Fruit fly (Drosophila melanogaster) whole organism, prepupa: ENCODE measurements around the gene CG42716.

Source experiments
- Blimp-1 ChIP-seq: fragments of 200-800 bp; sonication (Bioruptor generic); optimal IDR thresholded peaks from 3 replicates; lab custom pipeline; 2017; ENCODE audit warnings: missing biosample characterization, missing genetic modification characterization, mild to moderate bottlenecking, moderate library complexity, missing genetic modification reagents
- CG10631 ChIP-seq: fragments of 200-800 bp; sonication (Bioruptor generic); optimal IDR thresholded peaks from 2 replicates; lab custom pipeline; 2016; ENCODE audit warnings: missing biosample characterization, missing genetic modification characterization
- CG10669 ChIP-seq: fragments of 200-800 bp; sonication (Bioruptor generic); optimal IDR thresholded peaks from 3 replicates; lab custom pipeline; 2018; ENCODE audit warnings: missing biosample characterization, mild to moderate bottlenecking, missing genetic modification characterization, moderate library complexity
- CG11294 ChIP-seq: fragments of 200-800 bp; sonication (Bioruptor generic); IDR thresholded peaks from 2 replicates; pipeline ENCODE4 v1.3.6; 2022; ENCODE audit warnings: missing biosample characterization, missing genetic modification characterization
- CG11762 ChIP-seq: fragments of 200-800 bp; sonication (Bioruptor generic); optimal IDR thresholded peaks from 3 replicates; lab custom pipeline; 2016; ENCODE audit warnings: missing biosample characterization, missing genetic modification characterization; ENCODE audit not compliant: insufficient read depth
- CG11902 ChIP-seq: fragments of 200-800 bp; sonication (Bioruptor generic); optimal IDR thresholded peaks from 3 replicates; lab custom pipeline; 2016; ENCODE audit warnings: missing biosample characterization, missing genetic modification characterization
- CG15336 ChIP-seq: fragments of 200-800 bp; sonication (Bioruptor generic); IDR thresholded peaks from 2 replicates; pipeline ENCODE4 v1.3.6; 2022; ENCODE audit warnings: missing biosample characterization, missing genetic modification characterization
- CG16779 ChIP-seq: fragments of 200-800 bp; sonication (Bioruptor generic); optimal IDR thresholded peaks from 3 replicates; lab custom pipeline; 2017; ENCODE audit warnings: missing biosample characterization, mild to moderate bottlenecking, missing genetic modification characterization
- CG3032 ChIP-seq: fragments of 200-800 bp; optimal IDR thresholded peaks from 2 replicates; lab custom pipeline; 2019; ENCODE audit warnings: missing biosample characterization, mild to moderate bottlenecking, missing genetic modification characterization, moderate library complexity
- CG31627 ChIP-seq: fragments of 200-800 bp; sonication (Bioruptor generic); optimal IDR thresholded peaks from 3 replicates; lab custom pipeline; 2016; ENCODE audit warnings: missing biosample characterization, missing genetic modification characterization
- CG32006 ChIP-seq: fragments of 200-800 bp; sonication (Bioruptor generic); optimal IDR thresholded peaks from 3 replicates; lab custom pipeline; 2017; ENCODE audit warnings: missing biosample characterization, mild to moderate bottlenecking, missing genetic modification characterization
- CG34406 ChIP-seq: fragments of 200-800 bp; sonication (Bioruptor generic); optimal IDR thresholded peaks from 3 replicates; lab custom pipeline; 2016; ENCODE audit warnings: missing biosample characterization, missing genetic modification characterization
- CG4318 ChIP-seq: fragments of 200-800 bp; sonication (Bioruptor generic); optimal IDR thresholded peaks from 3 replicates; lab custom pipeline; 2017; ENCODE audit warnings: missing biosample characterization, mild to moderate bottlenecking, missing genetic modification characterization
- CG6276 ChIP-seq: fragments of 200-800 bp; sonication (Bioruptor generic); optimal IDR thresholded peaks from 2 replicates; lab custom pipeline; 2017; ENCODE audit warnings: missing biosample characterization, mild to moderate bottlenecking, missing genetic modification characterization
- CG6792 ChIP-seq: fragments of 200-800 bp; sonication (Bioruptor generic); optimal IDR thresholded peaks from 3 replicates; lab custom pipeline; 2016; ENCODE audit warnings: missing biosample characterization, missing genetic modification characterization
- CG6808 ChIP-seq: fragments of 200-800 bp; sonication (Bioruptor generic); optimal IDR thresholded peaks from 3 replicates; lab custom pipeline; 2017; ENCODE audit warnings: missing biosample characterization, missing genetic modification characterization, mild to moderate bottlenecking, moderate library complexity, missing genetic modification reagents
- CG6854 ChIP-seq: fragments of 200-800 bp; sonication (Bioruptor generic); optimal IDR thresholded peaks from 2 replicates; lab custom pipeline; 2017; ENCODE audit warnings: missing biosample characterization, mild to moderate bottlenecking, missing genetic modification characterization
- CG7368 ChIP-seq: fragments of 200-800 bp; sonication (Bioruptor generic); optimal IDR thresholded peaks from 3 replicates; lab custom pipeline; 2016; ENCODE audit warnings: missing biosample characterization, missing genetic modification characterization
- CG8632 ChIP-seq: fragments of 200-800 bp; sonication (Bioruptor generic); optimal IDR thresholded peaks from 3 replicates; lab custom pipeline; 2016; ENCODE audit warnings: missing biosample characterization, missing genetic modification characterization
- CG9139 ChIP-seq: fragments of 200-800 bp; sonication (Bioruptor generic); optimal IDR thresholded peaks from 3 replicates; lab custom pipeline; 2017; ENCODE audit warnings: missing biosample characterization, mild to moderate bottlenecking, missing genetic modification characterization
- Eip75B ChIP-seq: fragments of 200-800 bp; sonication (Bioruptor generic); optimal IDR thresholded peaks from 3 replicates; lab custom pipeline; 2016; ENCODE audit warnings: missing biosample characterization, missing genetic modification characterization
- Ets21C ChIP-seq: fragments of 200-800 bp; sonication (Bioruptor generic); optimal IDR thresholded peaks from 3 replicates; lab custom pipeline; 2016; ENCODE audit warnings: missing biosample characterization, missing genetic modification characterization
- Ets96B ChIP-seq: fragments of 200-800 bp; optimal IDR thresholded peaks from 2 replicates; lab custom pipeline; 2019; ENCODE audit warnings: missing biosample characterization, mild to moderate bottlenecking, missing genetic modification characterization, moderate library complexity
- Gug ChIP-seq: fragments of 200-800 bp; sonication (Bioruptor generic); IDR thresholded peaks from 2 replicates; pipeline ENCODE4 v1.3.6; 2022; ENCODE audit warnings: missing biosample characterization, missing genetic modification characterization
- Hr38 ChIP-seq: sonication (Bioruptor generic); optimal IDR thresholded peaks from 2 replicates; lab custom pipeline; 2016; ENCODE audit warnings: missing biosample characterization, missing genetic modification characterization
- Hr4 ChIP-seq: fragments of 200-800 bp; sonication (Bioruptor generic); optimal IDR thresholded peaks from 3 replicates; lab custom pipeline; 2016; ENCODE audit warnings: missing biosample characterization, missing genetic modification characterization
- Lpt ChIP-seq: fragments of 200-800 bp; sonication (Bioruptor generic); optimal IDR thresholded peaks from 3 replicates; lab custom pipeline; 2016; ENCODE audit warnings: missing biosample characterization, missing genetic modification characterization
- Met ChIP-seq: fragments of 200-800 bp; sonication (Bioruptor generic); optimal IDR thresholded peaks from 3 replicates; lab custom pipeline; 2016; ENCODE audit warnings: missing biosample characterization, missing genetic modification characterization
- OdsH ChIP-seq: fragments of 200-800 bp; sonication (Bioruptor generic); optimal IDR thresholded peaks from 3 replicates; lab custom pipeline; 2016; ENCODE audit warnings: missing biosample characterization, missing genetic modification characterization
- Smox ChIP-seq: fragments of 200-800 bp; sonication (Bioruptor generic); optimal IDR thresholded peaks from 3 replicates; lab custom pipeline; 2016; ENCODE audit warnings: missing biosample characterization, missing genetic modification characterization
- Sox102F ChIP-seq: fragments of 200-800 bp; sonication (Bioruptor generic); optimal IDR thresholded peaks from 2 replicates; lab custom pipeline; 2016; ENCODE audit warnings: missing biosample characterization, mild to moderate bottlenecking, missing genetic modification characterization
- Sox14 ChIP-seq: fragments of 200-800 bp; sonication (Bioruptor generic); optimal IDR thresholded peaks from 3 replicates; lab custom pipeline; 2016; ENCODE audit warnings: missing biosample characterization, missing genetic modification characterization
- Sox15 ChIP-seq: fragments of 200-800 bp; sonication (Bioruptor generic); optimal IDR thresholded peaks from 3 replicates; lab custom pipeline; 2016; ENCODE audit warnings: missing biosample characterization, missing genetic modification characterization
- achi ChIP-seq: fragments of 200-800 bp; sonication (Bioruptor generic); optimal IDR thresholded peaks from 3 replicates; lab custom pipeline; 2016; ENCODE audit warnings: missing biosample characterization, missing genetic modification characterization
- acj6 ChIP-seq: fragments of 200-800 bp; sonication (Bioruptor generic); optimal IDR thresholded peaks from 3 replicates; lab custom pipeline; 2016; ENCODE audit warnings: missing biosample characterization, missing genetic modification characterization
- cyc ChIP-seq: fragments of 200-800 bp; sonication (Bioruptor generic); optimal IDR thresholded peaks from 3 replicates; lab custom pipeline; 2016; ENCODE audit warnings: missing biosample characterization, missing genetic modification characterization
- dsx ChIP-seq: fragments of 200-800 bp; optimal IDR thresholded peaks from 3 replicates; lab custom pipeline; 2019; ENCODE audit warnings: missing biosample characterization, mild to moderate bottlenecking, missing genetic modification characterization, moderate library complexity; ENCODE audit not compliant: poor library complexity, severe bottlenecking
- esn ChIP-seq: fragments of 200-800 bp; sonication (Bioruptor generic); optimal IDR thresholded peaks from 2 replicates; lab custom pipeline; 2016; ENCODE audit warnings: missing biosample characterization, mild to moderate bottlenecking, missing genetic modification characterization, moderate library complexity
- fd59A ChIP-seq: fragments of 200-800 bp; sonication (Bioruptor generic); optimal IDR thresholded peaks from 2 replicates; lab custom pipeline; 2017; ENCODE audit warnings: missing biosample characterization, mild to moderate bottlenecking, missing genetic modification characterization, missing genetic modification reagents
- fd85E ChIP-seq: fragments of 200-800 bp; sonication (Bioruptor generic); optimal IDR thresholded peaks from 3 replicates; lab custom pipeline; 2016; ENCODE audit warnings: missing biosample characterization, missing genetic modification characterization
- lz ChIP-seq: fragments of 200-800 bp; sonication (Bioruptor generic); optimal IDR thresholded peaks from 3 replicates; lab custom pipeline; 2016; ENCODE audit warnings: missing biosample characterization, missing genetic modification characterization
- net ChIP-seq: fragments of 200-800 bp; sonication (Bioruptor generic); optimal IDR thresholded peaks from 3 replicates; lab custom pipeline; 2016; ENCODE audit warnings: missing biosample characterization, missing genetic modification characterization
- spab ChIP-seq: fragments of 200-800 bp; sonication (Bioruptor generic); optimal IDR thresholded peaks from 2 replicates; lab custom pipeline; 2017; ENCODE audit warnings: missing biosample characterization, mild to moderate bottlenecking, missing genetic modification characterization, missing genetic modification reagents
- topi ChIP-seq: fragments of 200-800 bp; sonication (Bioruptor generic); optimal IDR thresholded peaks from 3 replicates; lab custom pipeline; 2016; ENCODE audit warnings: missing biosample characterization, missing genetic modification characterization
- vri ChIP-seq: fragments of 200-800 bp; sonication (Bioruptor generic); optimal IDR thresholded peaks from 3 replicates; lab custom pipeline; 2016; ENCODE audit warnings: missing biosample characterization, mild to moderate bottlenecking, missing genetic modification characterization

The CG42716 gene

dm6 chr3L:16001164-16001679 lies 32.4 kb upstream of the CG42716 start (continued):
- TF ChIP-seq spab (no peak), acj6 (GFP tag; lab: Kevin White, UChicago) (peak; percentile 55), CG16779 (tag; lab: Kevin White, UChicago) (no peak), CG11762 (GFP tag; lab: Kevin White, UChicago) (no peak), CG6276 (GFP tag; lab: Kevin White, UChicago) (peak; percentile 88), CG3032 (tag; lab: Kevin White, UChicago) (peak; percentile 9), CG11902 (no peak), CG11294 (peak; percentile 78), Lpt (GFP tag; lab: Kevin White, UChicago) (peak; percentile 76), cyc (GFP tag; lab: Kevin White, UChicago) (peak; percentile 39), Hr38 (peak; percentile 16), Eip75B (GFP tag; lab: Kevin White, UChicago) (no peak), Sox14 (GFP tag; lab: Kevin White, UChicago) (peak; percentile 62), Blimp-1 (GFP tag; lab: Kevin White, UChicago) (no peak), Smox (peak; percentile 45), CG4318 (GFP tag; lab: Kevin White, UChicago) (peak; percentile 61), CG9139 (GFP tag; lab: Kevin White, UChicago) (no peak), Met (GFP tag; lab: Kevin White, UChicago) (peak; percentile 53), Gug (peak; percentile 60), Hr4 (GFP tag; lab: Kevin White, UChicago) (peak; percentile 92), CG10631 (GFP tag; lab: Kevin White, UChicago) (peak; percentile 23), fd59A (GFP tag; lab: Kevin White, UChicago) (no peak), CG6854 (no peak), OdsH (peak; percentile 70), net (GFP tag; lab: Kevin White, UChicago) (peak; percentile 73), CG34406 (no peak), CG6808 (GFP tag; lab: Kevin White, UChicago) (no peak), CG32006 (GFP tag; lab: Kevin White, UChicago) (peak; percentile 91), CG8632 (GFP tag; lab: Kevin White, UChicago) (no peak), CG7368 (GFP tag; lab: Kevin White, UChicago) (no peak), topi (GFP tag; lab: Kevin White, UChicago) (peak; percentile 16), fd85E (no peak), Sox15 (GFP tag; lab: Kevin White, UChicago) (peak; percentile 23), vri (peak; percentile 59)
- TF ChIP-seq, all 60 proteins: peak for 36

dm6 chr3L:16002116-16002716 lies 31.4 kb upstream of the CG42716 start:
- TF ChIP-seq fd85E (no peak), CG7368 (GFP tag; lab: Kevin White, UChicago) (no peak), achi (GFP tag; lab: Kevin White, UChicago) (peak; percentile 12), CG6854 (no peak), Ets21C (no peak), Ets96B (peak; percentile 43), CG11294 (no peak), Sox102F (GFP tag; lab: Kevin White, UChicago) (no peak), CG11902 (no peak), Smox (no peak), Eip75B (GFP tag; lab: Kevin White, UChicago) (no peak), CG6792 (GFP tag; lab: Kevin White, UChicago) (no peak), CG31627 (GFP tag; lab: Kevin White, UChicago) (no peak), dsx (GFP tag; lab: Kevin White, UChicago) (peak; percentile 25), Sox14 (GFP tag; lab: Kevin White, UChicago) (peak; percentile 20), Met (GFP tag; lab: Kevin White, UChicago) (no peak), lz (GFP tag; lab: Kevin White, UChicago) (no peak), CG3032 (tag; lab: Kevin White, UChicago) (peak; percentile 8), CG10631 (GFP tag; lab: Kevin White, UChicago) (peak; percentile 9), CG10669 (GFP tag; lab: Kevin White, UChicago) (peak; percentile 24), Hr38 (no peak), net (GFP tag; lab: Kevin White, UChicago) (peak; percentile 15), Lpt (GFP tag; lab: Kevin White, UChicago) (peak; percentile 30), CG32006 (GFP tag; lab: Kevin White, UChicago) (peak; percentile 80), CG4318 (GFP tag; lab: Kevin White, UChicago) (no peak), esn (GFP tag; lab: Kevin White, UChicago) (no peak), spab (no peak), CG6276 (GFP tag; lab: Kevin White, UChicago) (peak; percentile 89), cyc (GFP tag; lab: Kevin White, UChicago) (no peak), Hr4 (GFP tag; lab: Kevin White, UChicago) (peak; percentile 82), vri (no peak), Blimp-1 (GFP tag; lab: Kevin White, UChicago) (no peak), CG34406 (no peak), CG15336 (GFP tag; lab: Robert Waterston, UW) (peak; percentile 71), topi (GFP tag; lab: Kevin White, UChicago) (no peak)
